Fruit fly (Drosophila melanogaster) whole organism, wandering third instar larva: ENCODE results near the gene CG4025.

Source experiments
- CG32264 ChIP-seq: fragments of 200-800 bp; sonication (Bioruptor generic); optimal IDR thresholded peaks from 2 replicates; lab custom pipeline; 2016; ENCODE audit warnings: missing biosample characterization, missing genetic modification characterization
- CrebA ChIP-seq: fragments of 200-800 bp; sonication (Bioruptor generic); optimal IDR thresholded peaks from 2 replicates; lab custom pipeline; 2016; ENCODE audit warnings: missing biosample characterization, mild to moderate bottlenecking, missing genetic modification characterization, borderline replicate concordance
- HLH106 ChIP-seq: fragments of 200-800 bp; optimal IDR thresholded peaks from 3 replicates; lab custom pipeline; 2019; ENCODE audit warnings: missing biosample characterization, mild to moderate bottlenecking, missing genetic modification characterization, moderate library complexity
- Hr78 ChIP-seq: fragments of >200 bp; optimal IDR thresholded peaks from 2 replicates; lab custom pipeline; 2017; ENCODE audit warnings: missing biosample characterization, missing genetic modification characterization
- OdsH ChIP-seq: fragments of 200-800 bp; sonication (Bioruptor generic); optimal IDR thresholded peaks from 2 replicates; lab custom pipeline; 2016; ENCODE audit warnings: missing biosample characterization, mild to moderate bottlenecking, missing genetic modification characterization
- br ChIP-seq: fragments of 200-800 bp; sonication (Bioruptor generic); optimal IDR thresholded peaks from 2 replicates; lab custom pipeline; 2016; ENCODE audit warnings: missing biosample characterization, missing genetic modification characterization
- brk ChIP-seq: fragments of 200-800 bp; sonication (Bioruptor generic); optimal IDR thresholded peaks from 2 replicates; lab custom pipeline; 2016; ENCODE audit warnings: missing biosample characterization, mild to moderate bottlenecking, missing genetic modification characterization
- dmrt93B ChIP-seq: fragments of 200-800 bp; sonication (Bioruptor generic); optimal IDR thresholded peaks from 2 replicates; lab custom pipeline; 2018; ENCODE audit warnings: missing biosample characterization, mild to moderate bottlenecking, missing genetic modification characterization
- fru ChIP-seq: fragments of 200-800 bp; sonication (Bioruptor generic); optimal IDR thresholded peaks from 3 replicates; lab custom pipeline; 2016; ENCODE audit warnings: missing biosample characterization, mild to moderate bottlenecking, missing genetic modification characterization
- psq ChIP-seq: fragments of 200-800 bp; sonication (Bioruptor generic); optimal IDR thresholded peaks from 3 replicates; lab custom pipeline; 2017; ENCODE audit warnings: missing biosample characterization, mild to moderate bottlenecking, missing genetic modification characterization, moderate library complexity
- usp ChIP-seq: fragments of >200 bp; optimal IDR thresholded peaks from 2 replicates; lab custom pipeline; 2017; ENCODE audit warnings: missing biosample characterization, missing genetic modification characterization

dm6 chrX:2032160-2032801 lies 44.5 kb upstream of the CG4025 start:
- no peak for TF ChIP-seq HLH106 (tag; lab: Kevin White, UChicago)
- TF ChIP-seq OdsH = no peak
- no peak for TF ChIP-seq brk (GFP tag; lab: Kevin White, UChicago)
- no peak for TF ChIP-seq CG32264
- no peak for TF ChIP-seq CrebA (GFP tag; lab: Kevin White, UChicago)
- TF ChIP-seq usp (GFP tag; lab: Kevin White, UChicago) = no peak
- TF ChIP-seq fru (GFP tag; lab: Kevin White, UChicago) = no peak
- TF ChIP-seq br (GFP tag; lab: Kevin White, UChicago) = no peak
- no peak for TF ChIP-seq Hr78 (GFP tag; lab: Kevin White, UChicago)
- TF ChIP-seq dmrt93B (GFP tag; lab: Kevin White, UChicago) = no peak
- TF ChIP-seq psq (GFP tag; lab: Kevin White, UChicago) = no peak
